Worm (Caenorhabditis elegans) whole organism, L3 larva: ENCODE data around the gene tbx-35.

Experiments
- R02D3.7 ChIP-seq: fragments of 150-350 bp; optimal IDR thresholded peaks from 2 replicates; lab custom pipeline; 2014; ENCODE audit warnings: missing biosample characterization, missing genetic modification characterization
- aly-2 ChIP-seq: fragments of 150-350 bp; optimal IDR thresholded peaks from 2 replicates; lab custom pipeline; 2014; ENCODE audit warnings: missing biosample characterization, missing genetic modification characterization
- ama-1 ChIP-seq: fragments of 150-350 bp; optimal IDR thresholded peaks from 2 replicates; lab custom pipeline; 2018
- ceh-82 ChIP-seq: fragments of 150-350 bp; optimal IDR thresholded peaks from 2 replicates; lab custom pipeline; 2014; ENCODE audit warnings: missing biosample characterization, missing genetic modification characterization
- daf-12 ChIP-seq: fragments of 150-350 bp; optimal IDR thresholded peaks from 2 replicates; lab custom pipeline; 2014; ENCODE audit warnings: missing biosample characterization, missing genetic modification reagents, missing genetic modification characterization
- mdl-1 ChIP-seq: fragments of 150-350 bp; optimal IDR thresholded peaks from 2 replicates; lab custom pipeline; 2014; ENCODE audit warnings: missing biosample characterization, missing genetic modification characterization
- nhr-237 ChIP-seq: fragments of 150-350 bp; optimal IDR thresholded peaks from 2 replicates; lab custom pipeline; 2014; ENCODE audit warnings: missing biosample characterization, missing genetic modification characterization
- nhr-77 ChIP-seq: fragments of 150-350 bp; optimal IDR thresholded peaks from 2 replicates; lab custom pipeline; 2014; ENCODE audit warnings: missing biosample characterization, missing genetic modification characterization
- snpc-4 ChIP-seq: fragments of 150-350 bp; optimal IDR thresholded peaks from 2 replicates; lab custom pipeline; 2014; ENCODE audit warnings: missing biosample characterization, missing genetic modification characterization
- unc-62 ChIP-seq: fragments of 150-350 bp; sonication (generic microtip); optimal IDR thresholded peaks from 4 replicates; lab custom pipeline; 2014; ENCODE audit warnings: missing biosample characterization, missing genetic modification reagents, missing genetic modification characterization
- zag-1 ChIP-seq: fragments of 150-350 bp; optimal IDR thresholded peaks from 2 replicates; lab custom pipeline; 2014; ENCODE audit warnings: missing biosample characterization, missing genetic modification characterization

DNA sequence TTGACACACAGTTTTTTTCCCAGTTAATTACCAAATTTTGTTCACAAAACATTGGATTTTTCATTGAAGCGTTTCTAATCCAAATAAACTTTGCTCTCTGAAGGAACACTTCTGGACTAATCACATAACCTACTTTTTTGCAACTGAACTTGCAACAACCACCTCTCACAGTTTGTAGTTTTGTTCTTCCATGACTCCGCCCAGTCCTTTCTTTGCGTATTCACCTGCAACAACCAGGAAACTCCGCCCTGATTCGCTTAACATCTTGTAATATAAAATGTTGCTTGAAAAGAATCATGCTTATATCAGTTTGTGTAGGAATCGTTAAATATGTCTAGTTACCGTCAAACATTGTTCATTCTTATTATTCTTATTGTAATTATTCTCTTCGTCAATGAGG lies 31.2 kb upstream of the tbx-35 start, which contains the start of gene ins-11:
- TF ChIP-seq unc-62 (GFP tag; lab: Kevin White, UChicago) = no peak
- no peak for TF ChIP-seq ama-1
- TF ChIP-seq nhr-77 (tag; lab: Kevin White, UChicago) = no peak
- TF ChIP-seq daf-12 (tag; lab: Kevin White, UChicago) = no peak
- no peak for TF ChIP-seq nhr-237 (tag; lab: Kevin White, UChicago)
- TF ChIP-seq ceh-82 = no peak
- no peak for TF ChIP-seq snpc-4 (tag; lab: Kevin White, UChicago)
- no peak for TF ChIP-seq R02D3.7 (tag; lab: Kevin White, UChicago)
- no peak for TF ChIP-seq mdl-1 (tag; lab: Kevin White, UChicago)
- TF ChIP-seq aly-2 (tag; lab: Kevin White, UChicago) = no peak
- TF ChIP-seq zag-1 (tag; lab: Kevin White, UChicago) = no peak
